Worm (Caenorhabditis elegans) whole organism, L2 larva: ENCODE measurements around the gene cyp-35A4.

Experiments used
- C34F6.9 ChIP-seq: fragments of 150-350 bp; optimal IDR thresholded peaks from 2 replicates; lab custom pipeline; 2014; ENCODE audit warnings: missing biosample characterization, missing genetic modification characterization
- F13H6.1 ChIP-seq: sonication (generic microtip); optimal IDR thresholded peaks from 2 replicates; lab custom pipeline; 2016; ENCODE audit warnings: missing genetic modification characterization, missing compliant biosample characterization
- R02D3.7 ChIP-seq: fragments of 150-350 bp; optimal IDR thresholded peaks from 2 replicates; lab custom pipeline; 2014; ENCODE audit warnings: missing biosample characterization, missing genetic modification characterization
- ZK546.5 ChIP-seq: sonication (generic microtip); optimal IDR thresholded peaks from 2 replicates; lab custom pipeline; 2017; ENCODE audit warnings: missing biosample characterization, missing genetic modification characterization
- alr-1 ChIP-seq: fragments of 150-350 bp; optimal IDR thresholded peaks from 2 replicates; lab custom pipeline; 2014; ENCODE audit warnings: missing biosample characterization, missing genetic modification characterization
- aly-2 ChIP-seq: fragments of 150-350 bp; optimal IDR thresholded peaks from 2 replicates; lab custom pipeline; 2014; ENCODE audit warnings: missing biosample characterization, missing genetic modification characterization
- blmp-1 ChIP-seq: sonication (generic microtip); optimal IDR thresholded peaks from 2 replicates; lab custom pipeline; 2017; ENCODE audit warnings: missing genetic modification characterization, mild to moderate bottlenecking, missing compliant biosample characterization, antibody characterized with exemption, moderate library complexity; ENCODE audit not compliant: insufficient read depth
- dmd-4 ChIP-seq: sonication (generic microtip); optimal IDR thresholded peaks from 2 replicates; lab custom pipeline; 2017; ENCODE audit warnings: missing biosample characterization, missing genetic modification characterization
- elt-1 ChIP-seq: fragments of 150-350 bp; optimal IDR thresholded peaks from 2 replicates; lab custom pipeline; 2014; ENCODE audit warnings: missing biosample characterization, missing genetic modification characterization
- elt-3 ChIP-seq: sonication (generic microtip); optimal IDR thresholded peaks from 2 replicates; lab custom pipeline; 2017; ENCODE audit warnings: missing biosample characterization, missing genetic modification characterization
- fos-1 ChIP-seq: fragments of 150-350 bp; optimal IDR thresholded peaks from 2 replicates; lab custom pipeline; 2014; ENCODE audit warnings: missing biosample characterization, missing genetic modification characterization
- gmeb-1 ChIP-seq: fragments of 150-350 bp; optimal IDR thresholded peaks from 2 replicates; lab custom pipeline; 2014; ENCODE audit warnings: missing biosample characterization, missing genetic modification characterization
- lin-11 ChIP-seq: fragments of 150-350 bp; sonication (generic microtip); optimal IDR thresholded peaks from 2 replicates; lab custom pipeline; 2014; ENCODE audit warnings: missing biosample characterization, missing genetic modification characterization, inconsistent platforms, mixed read lengths
- lin-13 ChIP-seq: fragments of 150-350 bp; optimal IDR thresholded peaks from 2 replicates; lab custom pipeline; 2014; ENCODE audit warnings: missing biosample characterization, missing genetic modification reagents, missing genetic modification characterization
- lin-39 ChIP-seq: fragments of 150-350 bp; optimal IDR thresholded peaks from 2 replicates; lab custom pipeline; 2014; ENCODE audit warnings: missing biosample characterization, missing genetic modification reagents, missing genetic modification characterization
- lsy-2 ChIP-seq, 2 experiments: fragments of 150-350 bp in 1 of 2; sonication (generic microtip) in 1 of 2; optimal IDR thresholded peaks; 2 replicates each; lab custom pipeline; 2014 to 2017; ENCODE audit warnings: missing biosample characterization in 2 of 2, missing genetic modification characterization in 2 of 2
- mbf-1 ChIP-seq: sonication (generic microtip); optimal IDR thresholded peaks from 2 replicates; lab custom pipeline; 2017; ENCODE audit warnings: missing biosample characterization, missing genetic modification characterization
- mdl-1 ChIP-seq, 2 experiments: fragments of 150-350 bp in 1 of 2; sonication (generic microtip) in 1 of 2; optimal IDR thresholded peaks; 2 replicates each; lab custom pipeline; 2017; ENCODE audit warnings: missing biosample characterization in 2 of 2, missing genetic modification characterization in 2 of 2
- nhr-10 ChIP-seq: sonication (generic microtip); optimal IDR thresholded peaks from 2 replicates; lab custom pipeline; 2017; ENCODE audit warnings: missing biosample characterization, missing genetic modification characterization
- nhr-11 ChIP-seq: fragments of 150-350 bp; optimal IDR thresholded peaks from 2 replicates; lab custom pipeline; 2014; ENCODE audit warnings: missing biosample characterization, missing genetic modification characterization
- nhr-12 ChIP-seq: fragments of 150-350 bp; optimal IDR thresholded peaks from 2 replicates; lab custom pipeline; 2014; ENCODE audit warnings: missing biosample characterization, missing genetic modification characterization
- nhr-129 ChIP-seq: fragments of 150-350 bp; optimal IDR thresholded peaks from 2 replicates; lab custom pipeline; 2014; ENCODE audit warnings: missing biosample characterization, missing genetic modification characterization
- nhr-21 ChIP-seq: fragments of 150-350 bp; optimal IDR thresholded peaks from 2 replicates; lab custom pipeline; 2014; ENCODE audit warnings: missing biosample characterization, missing genetic modification characterization
- nhr-23 ChIP-seq: fragments of 150-350 bp; optimal IDR thresholded peaks from 2 replicates; lab custom pipeline; 2014; ENCODE audit warnings: missing biosample characterization, missing genetic modification reagents, missing genetic modification characterization
- nhr-237 ChIP-seq: fragments of 150-350 bp; optimal IDR thresholded peaks from 2 replicates; lab custom pipeline; 2014; ENCODE audit warnings: missing biosample characterization, missing genetic modification characterization
- nhr-25 ChIP-seq: fragments of 150-350 bp; sonication (generic microtip); optimal IDR thresholded peaks from 3 replicates; lab custom pipeline; 2014; ENCODE audit warnings: missing biosample characterization, missing genetic modification characterization
- nhr-6 ChIP-seq: fragments of 150-350 bp; optimal IDR thresholded peaks from 2 replicates; lab custom pipeline; 2014; ENCODE audit warnings: missing biosample characterization, missing genetic modification characterization
- nhr-77 ChIP-seq: fragments of 150-350 bp; optimal IDR thresholded peaks from 2 replicates; lab custom pipeline; 2014; ENCODE audit warnings: missing biosample characterization, missing genetic modification characterization
- sma-9 ChIP-seq, 2 experiments: fragments of 150-350 bp in 1 of 2; sonication (generic microtip) in 1 of 2; optimal IDR thresholded peaks; 2 replicates each; lab custom pipeline; 2014 to 2016; ENCODE audit warnings: missing genetic modification characterization in 2 of 2, mild to moderate bottlenecking in 1 of 2, missing biosample characterization in 1 of 2, missing compliant biosample characterization in 1 of 2, missing genetic modification reagents in 1 of 2, moderate library complexity in 1 of 2
- snpc-4 ChIP-seq: fragments of 150-350 bp; optimal IDR thresholded peaks from 2 replicates; lab custom pipeline; 2014; ENCODE audit warnings: missing biosample characterization, missing genetic modification characterization
- unc-55 ChIP-seq: fragments of 150-350 bp; sonication (generic microtip); optimal IDR thresholded peaks from 3 replicates; lab custom pipeline; 2014; ENCODE audit warnings: missing biosample characterization, missing genetic modification reagents, missing genetic modification characterization
- zag-1 ChIP-seq: fragments of 150-350 bp; optimal IDR thresholded peaks from 2 replicates; lab custom pipeline; 2014; ENCODE audit warnings: missing biosample characterization, missing genetic modification characterization
- ztf-1 ChIP-seq: fragments of 200-800 bp; sonication (Bioruptor generic); conservative IDR thresholded peaks from 2 replicates; pipeline ENCODE4 v1.3.6; 2022; ENCODE audit warnings: missing genetic modification characterization, missing compliant biosample characterization
- ztf-4 ChIP-seq: fragments of 150-350 bp; optimal IDR thresholded peaks from 2 replicates; lab custom pipeline; 2014; ENCODE audit warnings: missing biosample characterization, missing genetic modification characterization

Gene cyp-35A4

DNA sequence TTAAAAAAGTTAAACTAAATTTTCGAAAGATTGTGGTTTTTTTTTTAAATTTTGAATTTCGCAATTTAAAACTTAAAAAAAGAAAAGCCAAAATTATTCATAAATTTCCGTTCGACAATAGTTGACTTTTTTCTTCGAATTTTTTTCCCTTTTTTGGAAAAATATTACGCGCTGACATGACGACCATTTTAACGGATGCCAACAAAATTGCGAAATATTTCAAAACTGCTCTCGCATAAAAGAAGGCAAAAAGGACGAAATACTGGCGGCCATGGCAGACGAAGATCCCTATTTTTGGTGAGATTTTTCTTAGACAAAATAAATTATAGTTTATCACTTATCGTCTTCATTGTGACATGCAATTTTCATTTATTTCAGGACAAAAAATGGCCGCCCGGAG lies 7.1 kb downstream of the cyp-35A4 start:
- no peak for TF ChIP-seq nhr-77 (tag; lab: Kevin White, UChicago)
- TF ChIP-seq lin-13 (GFP tag; lab: Kevin White, UChicago) = no peak
- peak; percentile 69 for TF ChIP-seq nhr-129 (tag; lab: Kevin White, UChicago)
- TF ChIP-seq dmd-4 (tag; lab: Kevin White, UChicago) = no peak
- no peak for TF ChIP-seq ztf-1
- no peak for TF ChIP-seq R02D3.7
- TF ChIP-seq, all 48 proteins: peak for 1

ce11 chrV:4041853-4042424 lies 10.5 kb downstream of the cyp-35A4 start, which contains the start of the genes C49G7.10 and irg-2:
Gene C49G7.10 (minus strand): TSS chrV:4042021.
Gene irg-2 (plus strand): TSS chrV:4042181.
- TF ChIP-seq zag-1 (tag; lab: Kevin White, UChicago) (no peak), fos-1 (tag; lab: Kevin White, UChicago) (peak; percentile 2), unc-55 (GFP tag; lab: Kevin White, UChicago) (peak; percentile 35), snpc-4 (tag; lab: Kevin White, UChicago) (no peak), blmp-1 (tag; lab: Kevin White, UChicago) (no peak), nhr-129 (tag; lab: Kevin White, UChicago) (peak; percentile 100), ztf-4 (no peak), sma-9 (GFP tag; optimal IDR thresholded peaks at IDR 0.05; lab: Kevin White, UChicago) (no peak), sma-9 (tag; optimal IDR thresholded peaks at IDR 0.05; lab: Kevin White, UChicago) (no peak), nhr-237 (no peak), aly-2 (tag; lab: Kevin White, UChicago) (no peak), elt-1 (no peak), alr-1 (tag; lab: Kevin White, UChicago) (no peak), gmeb-1 (tag; lab: Kevin White, UChicago) (no peak), ztf-1 (no peak), mbf-1 (tag; lab: Kevin White, UChicago) (no peak), lsy-2 (tag; optimal IDR thresholded peaks at IDR 0.05; lab: Kevin White, UChicago) (no peak), C34F6.9 (tag; lab: Kevin White, UChicago) (peak; percentile 24), dmd-4 (tag; lab: Kevin White, UChicago) (no peak), F13H6.1 (tag; lab: Kevin White, UChicago) (no peak), nhr-10 (no peak), lin-39 (tag; lab: Kevin White, UChicago) (no peak), nhr-11 (tag; lab: Kevin White, UChicago) (no peak)

- TF ChIP-seq blmp-1 (tag; lab: Kevin White, UChicago) (no peak), elt-1 (no peak)
Measured at ce11 chrV:4043632-4044031, 12.2 kb downstream of the cyp-35A4 start, which contains the start of gene phat-3. Gene phat-3 (plus strand): TSS chrV:4043932.

DNA sequence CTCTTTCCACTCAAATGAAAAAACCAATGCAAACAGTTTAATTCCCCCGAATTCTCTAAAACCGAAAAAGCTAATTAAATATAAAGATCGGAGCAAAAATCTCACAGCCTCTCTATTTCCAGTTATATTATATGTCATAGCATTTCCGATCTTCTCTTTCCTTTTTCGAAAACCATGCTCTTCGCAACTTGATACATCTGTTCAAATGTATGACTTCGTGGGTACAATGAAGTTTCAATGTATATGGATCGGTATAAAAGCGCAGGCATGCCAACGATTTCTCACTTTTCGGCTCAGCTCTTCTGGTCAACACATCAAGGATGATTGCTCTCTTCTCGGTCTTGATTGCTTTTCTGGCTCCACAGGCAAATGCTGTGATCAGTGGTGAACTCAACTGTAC lies 14.7 kb downstream of the cyp-35A4 start, which contains the start of gene phat-7:
Gene phat-7, plus strand, starts transcription at position 301 of the 400 bp plus-strand sequence.
- TF ChIP-seq nhr-23 (tag; lab: Kevin White, UChicago) (no peak), zag-1 (tag; lab: Kevin White, UChicago) (no peak), elt-1 (no peak), mdl-1 (tag; optimal IDR thresholded peaks at IDR 0.05; lab: Kevin White, UChicago) (no peak), gmeb-1 (tag; lab: Kevin White, UChicago) (no peak), aly-2 (tag; lab: Kevin White, UChicago) (no peak), nhr-12 (tag; lab: Kevin White, UChicago) (no peak)

- TF ChIP-seq ztf-4 (no peak), snpc-4 (tag; lab: Kevin White, UChicago) (no peak), elt-3 (tag; lab: Kevin White, UChicago) (no peak), nhr-21 (tag; lab: Kevin White, UChicago) (no peak), nhr-25 (tag; lab: Kevin White, UChicago) (no peak), ZK546.5 (tag; lab: Kevin White, UChicago) (no peak), lin-11 (tag; lab: Kevin White, UChicago) (no peak), mdl-1 (tag; optimal IDR thresholded peaks at IDR 0.05; lab: Kevin White, UChicago) (no peak), blmp-1 (tag; lab: Kevin White, UChicago) (no peak), lin-13 (GFP tag; lab: Kevin White, UChicago) (no peak), nhr-11 (tag; lab: Kevin White, UChicago) (no peak), nhr-77 (tag; lab: Kevin White, UChicago) (no peak), mbf-1 (tag; lab: Kevin White, UChicago) (no peak), nhr-6 (tag; lab: Kevin White, UChicago) (no peak), alr-1 (tag; lab: Kevin White, UChicago) (no peak), lsy-2 (tag; optimal IDR thresholded peaks at IDR 0.05; lab: Kevin White, UChicago) (no peak)
Measured at ce11 chrV:4047541-4047940, 16.1 kb downstream of the cyp-35A4 start, which contains the start of gene srh-169. Gene srh-169 (plus strand): TSS chrV:4047841.
